Worm (Caenorhabditis elegans) whole organism, late embryonic: ENCODE data around the gene T28F12.1.
A peak's percentile ranks its signal among the peaks of the same experiment; 100 is the strongest.

ENCODE experiments used
- C38D4.7 ChIP-seq: fragments of 200-800 bp; sonication (Bioruptor generic); optimal IDR thresholded peaks from 2 replicates; lab custom pipeline; 2018; ENCODE audit warnings: mild to moderate bottlenecking, missing genetic modification characterization, moderate library complexity, missing compliant biosample characterization
- T23F11.4 ChIP-seq: fragments of 200-800 bp; sonication (Bioruptor generic); optimal IDR thresholded peaks from 2 replicates; lab custom pipeline; 2018; ENCODE audit warnings: mild to moderate bottlenecking, missing genetic modification characterization, missing compliant biosample characterization
- Y22D7AL.16 ChIP-seq: sonication (generic microtip); optimal IDR thresholded peaks from 2 replicates; lab custom pipeline; 2016; ENCODE audit warnings: missing genetic modification characterization, missing compliant biosample characterization
- ama-1 ChIP-seq: fragments of 150-350 bp; optimal IDR thresholded peaks from 2 replicates; lab custom pipeline; 2014
- ceh-18 ChIP-seq: sonication (generic microtip); optimal IDR thresholded peaks from 2 replicates; lab custom pipeline; 2016; ENCODE audit warnings: missing genetic modification characterization, missing compliant biosample characterization
- ceh-19 ChIP-seq: fragments of 200-800 bp; sonication (Bioruptor generic); optimal IDR thresholded peaks from 2 replicates; lab custom pipeline; 2018; ENCODE audit warnings: mild to moderate bottlenecking, missing genetic modification characterization, missing compliant biosample characterization
- ceh-22 ChIP-seq: sonication (generic microtip); optimal IDR thresholded peaks from 2 replicates; lab custom pipeline; 2017; ENCODE audit warnings: missing biosample characterization, missing genetic modification characterization
- ceh-24 ChIP-seq: sonication (generic microtip); optimal IDR thresholded peaks from 2 replicates; lab custom pipeline; 2016; ENCODE audit warnings: mild to moderate bottlenecking, missing genetic modification characterization, missing compliant biosample characterization
- ceh-30 ChIP-seq: fragments of 150-350 bp; optimal IDR thresholded peaks from 2 replicates; lab custom pipeline; 2014; ENCODE audit warnings: missing biosample characterization, missing genetic modification characterization
- ceh-31 ChIP-seq: sonication (generic microtip); optimal IDR thresholded peaks from 2 replicates; lab custom pipeline; 2016; ENCODE audit warnings: missing genetic modification characterization, missing compliant biosample characterization
- ceh-34 ChIP-seq: sonication (generic microtip); optimal IDR thresholded peaks from 2 replicates; lab custom pipeline; 2016; ENCODE audit warnings: mild to moderate bottlenecking, missing genetic modification characterization, missing compliant biosample characterization
- ceh-48 ChIP-seq: sonication (generic microtip); optimal IDR thresholded peaks from 2 replicates; lab custom pipeline; 2016; ENCODE audit warnings: missing genetic modification characterization, inconsistent platforms, missing compliant biosample characterization
- ceh-9 ChIP-seq: sonication (generic microtip); optimal IDR thresholded peaks from 2 replicates; lab custom pipeline; 2016; ENCODE audit warnings: mild to moderate bottlenecking, missing genetic modification characterization, inconsistent platforms, missing compliant biosample characterization
- dve-1 ChIP-seq: sonication (generic microtip); optimal IDR thresholded peaks from 2 replicates; lab custom pipeline; 2017; ENCODE audit warnings: antibody characterized with exemption, mild to moderate bottlenecking, missing genetic modification characterization, missing compliant biosample characterization
- ets-4 ChIP-seq: sonication (generic microtip); optimal IDR thresholded peaks from 2 replicates; lab custom pipeline; 2016; ENCODE audit warnings: missing genetic modification characterization, missing compliant biosample characterization
- eyg-1 ChIP-seq: sonication (generic microtip); optimal IDR thresholded peaks from 2 replicates; lab custom pipeline; 2016; ENCODE audit warnings: missing genotype, missing genetic modification characterization, missing compliant biosample characterization
- fkh-6 ChIP-seq: sonication (generic microtip); optimal IDR thresholded peaks from 2 replicates; lab custom pipeline; 2016; ENCODE audit warnings: missing genetic modification characterization, missing compliant biosample characterization
- gmeb-2 ChIP-seq: sonication (generic microtip); optimal IDR thresholded peaks from 2 replicates; lab custom pipeline; 2016; ENCODE audit warnings: missing genetic modification characterization, inconsistent platforms, missing compliant biosample characterization
- hlh-13 ChIP-seq: fragments of 200-800 bp; sonication (Bioruptor generic); optimal IDR thresholded peaks from 2 replicates; lab custom pipeline; 2018; ENCODE audit warnings: mild to moderate bottlenecking, missing genetic modification characterization, missing compliant biosample characterization
- hlh-30 ChIP-seq: sonication (generic microtip); optimal IDR thresholded peaks from 2 replicates; lab custom pipeline; 2017; ENCODE audit warnings: antibody characterized with exemption, missing genetic modification characterization, missing compliant biosample characterization; ENCODE audit not compliant: insufficient read depth
- hlh-6 ChIP-seq: sonication (generic microtip); optimal IDR thresholded peaks from 2 replicates; lab custom pipeline; 2016; ENCODE audit warnings: missing genotype, missing genetic modification characterization, missing compliant biosample characterization
- hlh-8 ChIP-seq: sonication (generic microtip); optimal IDR thresholded peaks from 2 replicates; lab custom pipeline; 2016; ENCODE audit warnings: missing genotype, missing genetic modification characterization, missing compliant biosample characterization
- lim-6 ChIP-seq: sonication (generic microtip); optimal IDR thresholded peaks from 2 replicates; lab custom pipeline; 2016; ENCODE audit warnings: missing genetic modification characterization, missing compliant biosample characterization
- mec-3 ChIP-seq: sonication (generic microtip); optimal IDR thresholded peaks from 2 replicates; lab custom pipeline; 2016; ENCODE audit warnings: borderline replicate concordance, missing genetic modification characterization, missing compliant biosample characterization
- nfya-1 ChIP-seq: sonication (generic microtip); optimal IDR thresholded peaks from 2 replicates; lab custom pipeline; 2017; ENCODE audit warnings: missing genetic modification characterization, mild to moderate bottlenecking, missing compliant biosample characterization, antibody characterized with exemption, moderate library complexity
- pat-9 ChIP-seq: fragments of 200-800 bp; sonication (Bioruptor generic); optimal IDR thresholded peaks from 2 replicates; lab custom pipeline; 2018; ENCODE audit warnings: mild to moderate bottlenecking, missing genetic modification characterization, moderate library complexity, missing compliant biosample characterization
- pax-1 ChIP-seq: fragments of 150-350 bp; optimal IDR thresholded peaks from 2 replicates; lab custom pipeline; 2014; ENCODE audit warnings: missing biosample characterization, missing genetic modification characterization
- pqm-1 ChIP-seq: sonication (generic microtip); optimal IDR thresholded peaks from 2 replicates; lab custom pipeline; 2016; ENCODE audit warnings: missing genetic modification characterization, missing compliant biosample characterization
- ref-2 ChIP-seq: sonication (generic microtip); optimal IDR thresholded peaks from 2 replicates; lab custom pipeline; 2016; ENCODE audit warnings: missing genetic modification characterization, missing compliant biosample characterization
- rnt-1 ChIP-seq: sonication (generic microtip); optimal IDR thresholded peaks from 2 replicates; lab custom pipeline; 2016; ENCODE audit warnings: missing genetic modification characterization, missing compliant biosample characterization
- sdc-2 ChIP-seq: sonication (generic microtip); optimal IDR thresholded peaks from 2 replicates; lab custom pipeline; 2016; ENCODE audit warnings: missing genotype, missing genetic modification characterization, missing compliant biosample characterization
- sox-4 ChIP-seq: sonication (generic microtip); optimal IDR thresholded peaks from 2 replicates; lab custom pipeline; 2017; ENCODE audit warnings: mild to moderate bottlenecking, missing genetic modification characterization, inconsistent platforms, missing compliant biosample characterization
- syd-9 ChIP-seq: sonication (generic microtip); optimal IDR thresholded peaks from 2 replicates; lab custom pipeline; 2016; ENCODE audit warnings: mild to moderate bottlenecking, missing genetic modification characterization, moderate library complexity, missing compliant biosample characterization
- tbx-2 ChIP-seq: sonication (generic microtip); optimal IDR thresholded peaks from 2 replicates; lab custom pipeline; 2016; ENCODE audit warnings: missing genetic modification characterization, missing compliant biosample characterization
- ttx-3 ChIP-seq: sonication (generic microtip); optimal IDR thresholded peaks from 2 replicates; lab custom pipeline; 2016; ENCODE audit warnings: missing genetic modification reagents, missing genetic modification characterization, missing compliant biosample characterization
- unc-55 ChIP-seq: sonication (generic microtip); optimal IDR thresholded peaks from 2 replicates; lab custom pipeline; 2017; ENCODE audit warnings: missing biosample characterization, missing genetic modification reagents, missing genetic modification characterization
- ztf-16 ChIP-seq: sonication (generic microtip); optimal IDR thresholded peaks from 2 replicates; lab custom pipeline; 2017; ENCODE audit warnings: missing genetic modification characterization, missing compliant biosample characterization

Gene T28F12.1

DNA sequence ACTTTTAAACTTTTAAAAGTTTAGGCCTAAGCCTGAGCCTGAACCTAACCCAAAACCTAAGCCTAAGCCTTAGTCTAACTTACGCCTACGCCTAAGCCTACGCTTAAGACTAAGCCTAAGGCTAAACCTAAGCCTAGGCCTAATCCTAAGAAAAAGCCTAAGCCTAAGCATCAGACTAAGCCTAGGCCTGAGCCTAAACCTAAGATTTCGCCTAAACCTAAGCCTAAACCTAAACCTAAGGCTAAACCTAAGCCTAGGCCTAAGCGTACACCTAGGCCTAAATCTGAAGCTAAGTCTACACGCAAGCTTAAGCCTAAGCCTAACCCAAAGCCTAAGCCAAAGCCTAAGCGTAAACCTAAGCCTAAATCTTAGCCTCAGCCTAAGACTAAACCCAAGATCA, 2.5 kb upstream of the T28F12.1 start:
- no peak for TF ChIP-seq sdc-2 (tag; lab: Kevin White, UChicago)
- TF ChIP-seq hlh-6 (tag; lab: Kevin White, UChicago) = no peak
- TF ChIP-seq gmeb-2 (tag; lab: Kevin White, UChicago) = peak; percentile 7
- TF ChIP-seq eyg-1 (tag; lab: Kevin White, UChicago) = no peak
- peak; percentile 15 for TF ChIP-seq Y22D7AL.16

DNA sequence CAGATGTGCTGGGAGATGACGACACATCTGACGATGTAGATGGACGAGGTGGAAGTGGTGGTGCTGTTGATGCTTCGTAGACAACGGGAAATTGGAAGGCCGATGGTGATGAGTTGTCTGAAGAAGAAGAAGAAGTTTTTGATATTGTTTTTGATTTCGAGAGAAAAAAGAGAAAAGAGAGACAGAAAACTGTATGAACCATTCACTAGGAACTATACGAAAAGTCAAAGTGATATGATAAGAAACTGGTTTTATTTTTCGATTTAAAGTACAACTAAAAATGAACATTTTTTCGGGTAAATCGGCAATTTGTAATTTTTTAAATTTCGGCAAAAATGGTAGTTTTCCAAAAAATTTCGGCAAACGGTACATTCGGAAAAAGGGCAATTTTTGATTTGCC, 5.8 kb downstream of the T28F12.1 start:
- TF ChIP-seq dve-1 (tag; lab: Kevin White, UChicago) (no peak), ceh-34 (tag; lab: Kevin White, UChicago) (no peak), gmeb-2 (tag; lab: Kevin White, UChicago) (no peak), C38D4.7 (no peak), lim-6 (tag; lab: Kevin White, UChicago) (no peak), nfya-1 (no peak), hlh-8 (tag; lab: Kevin White, UChicago) (no peak), sox-4 (tag; lab: Kevin White, UChicago) (no peak), pqm-1 (tag; lab: Kevin White, UChicago) (no peak), ceh-48 (tag; lab: Kevin White, UChicago) (no peak), tbx-2 (tag; lab: Kevin White, UChicago) (no peak), ztf-16 (tag; lab: Kevin White, UChicago) (no peak), ref-2 (no peak), ceh-19 (GFP tag; lab: Kevin White, UChicago) (no peak)

DNA sequence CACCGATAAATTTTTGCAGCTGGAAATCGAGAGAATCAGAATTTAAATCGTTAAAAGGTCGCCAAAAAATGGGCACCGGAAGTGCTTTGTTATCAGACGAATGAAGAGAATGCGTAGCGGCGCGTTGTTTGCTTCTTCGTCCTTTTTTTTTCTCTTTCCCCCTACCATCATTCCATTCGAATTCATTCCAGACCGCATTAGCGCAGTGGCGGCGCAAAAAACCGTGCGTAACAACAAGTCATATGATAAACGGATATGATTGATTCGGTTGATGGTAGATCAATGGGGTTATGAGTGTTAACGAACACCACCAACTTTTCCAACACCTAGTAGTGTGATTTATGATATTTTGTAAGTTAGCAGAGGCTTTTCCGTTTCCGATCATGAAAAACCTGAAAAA, 10.5 kb downstream of the T28F12.1 start:
- TF ChIP-seq ceh-9 (tag; lab: Kevin White, UChicago) = no peak
- TF ChIP-seq hlh-13 (GFP tag; lab: Kevin White, UChicago) = no peak
- TF ChIP-seq mec-3 (tag; lab: Kevin White, UChicago) = no peak
- TF ChIP-seq, all 69 proteins: peak for 0

DNA sequence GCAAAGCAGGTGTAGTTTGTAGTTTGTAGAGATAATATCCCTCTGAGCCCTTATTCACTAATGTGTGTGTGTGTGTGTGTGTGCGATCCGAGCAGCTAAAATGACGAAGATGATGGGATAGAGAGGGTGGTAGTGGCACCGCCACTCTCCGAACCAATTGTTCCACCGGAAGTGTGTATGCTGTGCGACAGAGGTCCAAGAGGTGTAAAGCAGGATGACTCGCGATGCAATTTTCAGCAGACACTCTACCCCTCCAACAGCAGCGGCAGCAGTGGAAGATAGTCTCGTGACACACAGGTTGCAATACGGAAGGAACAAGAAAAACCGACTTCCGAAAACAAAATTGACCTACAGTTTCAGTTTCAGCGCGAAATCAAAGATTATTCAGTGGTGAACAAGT, 11.0 kb downstream of the T28F12.1 start:
- TF ChIP-seq fkh-6 (no peak), Y22D7AL.16 (no peak), T23F11.4 (GFP tag; lab: Kevin White, UChicago) (no peak), ttx-3 (tag; lab: Kevin White, UChicago) (no peak), ceh-22 (tag; lab: Kevin White, UChicago) (no peak), rnt-1 (peak; percentile 10), hlh-30 (tag; lab: Kevin White, UChicago) (peak; percentile 48), ets-4 (no peak), pat-9 (tag; lab: Kevin White, UChicago) (no peak), ref-2 (no peak), pax-1 (tag; lab: Kevin White, UChicago) (no peak), ceh-18 (tag; lab: Kevin White, UChicago) (peak; percentile 50), unc-55 (GFP tag; lab: Kevin White, UChicago) (peak; percentile 74), hlh-13 (GFP tag; lab: Kevin White, UChicago) (no peak), ceh-30 (tag; lab: Kevin White, UChicago) (no peak), ceh-31 (tag; lab: Kevin White, UChicago) (no peak), gmeb-2 (tag; lab: Kevin White, UChicago) (no peak), syd-9 (tag; lab: Kevin White, UChicago) (no peak), ama-1 (no peak), ceh-24 (no peak), lim-6 (tag; lab: Kevin White, UChicago) (no peak)
